Fruit fly (Drosophila melanogaster) whole organism, embryonic: ENCODE measurements around the gene CG44094.

Source experiments
- CG10654 ChIP-seq: fragments of 200-800 bp; sonication (Bioruptor generic); optimal IDR thresholded peaks from 2 replicates; lab custom pipeline; 2016; ENCODE audit warnings: missing biosample characterization, missing genetic modification characterization
- CG13424 ChIP-seq: fragments of 200-800 bp; sonication (Bioruptor generic); optimal IDR thresholded peaks from 2 replicates; lab custom pipeline; 2019; ENCODE audit warnings: missing biosample characterization, mild to moderate bottlenecking, missing genetic modification characterization, moderate library complexity
- CG13624 ChIP-seq: fragments of 200-800 bp; sonication (Bioruptor generic); optimal IDR thresholded peaks from 2 replicates; lab custom pipeline; 2016; ENCODE audit warnings: missing biosample characterization, missing genetic modification characterization
- CG14050 ChIP-seq: fragments of 200-800 bp; sonication (Bioruptor generic); IDR thresholded peaks from 3 replicates; pipeline ENCODE4 v1.3.6; 2022; ENCODE audit warnings: missing biosample characterization, missing genetic modification characterization
- CG17328 ChIP-seq: fragments of 200-800 bp; sonication (Bioruptor generic); IDR thresholded peaks from 2 replicates; pipeline ENCODE4 v1.3.6; 2022; ENCODE audit warnings: missing biosample characterization, missing genetic modification characterization
- CG17359 ChIP-seq: fragments of 200-800 bp; sonication (Bioruptor generic); optimal IDR thresholded peaks from 3 replicates; lab custom pipeline; 2018; ENCODE audit warnings: missing biosample characterization, mild to moderate bottlenecking, missing genetic modification characterization, moderate library complexity
- CG18011 ChIP-seq: fragments of 200-800 bp; sonication (Bioruptor generic); optimal IDR thresholded peaks from 2 replicates; lab custom pipeline; 2017; ENCODE audit warnings: missing biosample characterization, missing genetic modification characterization, mild to moderate bottlenecking, moderate library complexity, missing genotype
- CG3065 ChIP-seq: fragments of 200-800 bp; sonication (Bioruptor generic); optimal IDR thresholded peaks from 2 replicates; lab custom pipeline; 2016; ENCODE audit warnings: missing biosample characterization, missing genetic modification characterization
- CG32532 ChIP-seq: fragments of 200-800 bp; sonication (Bioruptor generic); IDR thresholded peaks from 2 replicates; pipeline ENCODE4 v1.3.6; 2022; ENCODE audit warnings: missing biosample characterization, missing genetic modification characterization
- CG33557 ChIP-seq: fragments of 200-800 bp; sonication (Bioruptor generic); optimal IDR thresholded peaks from 2 replicates; lab custom pipeline; 2019; ENCODE audit warnings: missing biosample characterization, mild to moderate bottlenecking, missing genetic modification characterization, moderate library complexity
- CG34376 ChIP-seq: fragments of 200-800 bp; sonication (Bioruptor generic); optimal IDR thresholded peaks from 2 replicates; lab custom pipeline; 2018; ENCODE audit warnings: missing biosample characterization, mild to moderate bottlenecking, missing genetic modification characterization
- CG4424 ChIP-seq: fragments of 200-800 bp; sonication (Bioruptor generic); optimal IDR thresholded peaks from 3 replicates; lab custom pipeline; 2016; ENCODE audit warnings: missing biosample characterization, missing genetic modification characterization
- CG4820 ChIP-seq: fragments of 200-800 bp; sonication (Bioruptor generic); optimal IDR thresholded peaks from 3 replicates; lab custom pipeline; 2016; ENCODE audit warnings: missing biosample characterization, missing genetic modification characterization
- CG6683 ChIP-seq: fragments of 200-800 bp; sonication (Bioruptor generic); optimal IDR thresholded peaks from 2 replicates; lab custom pipeline; 2017; ENCODE audit warnings: missing biosample characterization, mild to moderate bottlenecking, missing genetic modification characterization, missing genetic modification reagents
- CG6765 ChIP-seq: fragments of 200-800 bp; sonication (Bioruptor generic); optimal IDR thresholded peaks from 3 replicates; lab custom pipeline; 2017; ENCODE audit warnings: missing biosample characterization, mild to moderate bottlenecking, missing genetic modification characterization
- CG7372 ChIP-seq: fragments of 200-800 bp; sonication (Bioruptor generic); IDR thresholded peaks from 2 replicates; pipeline ENCODE4 v1.3.6; 2022; ENCODE audit warnings: missing biosample characterization, missing genetic modification characterization
- CG8089 ChIP-seq: fragments of 200-800 bp; sonication (Bioruptor generic); optimal IDR thresholded peaks from 3 replicates; lab custom pipeline; 2016; ENCODE audit warnings: missing biosample characterization, missing genetic modification characterization
- CoRest ChIP-seq: fragments of 200-800 bp; sonication (Bioruptor generic); optimal IDR thresholded peaks from 3 replicates; lab custom pipeline; 2018; ENCODE audit warnings: missing biosample characterization, mild to moderate bottlenecking, missing genetic modification characterization, moderate library complexity
- Hr51 ChIP-seq, 2 experiments: fragments of 200-800 bp; sonication (Bioruptor generic); optimal IDR thresholded peaks; 2 replicates in 1 of 2; 3 replicates in 1 of 2; lab custom pipeline; 2016 to 2018; ENCODE audit warnings: missing biosample characterization in 2 of 2, missing genetic modification characterization in 2 of 2, mild to moderate bottlenecking in 1 of 2, moderate library complexity in 1 of 2
- Jarid2 ChIP-seq: fragments of 200-800 bp; sonication (Bioruptor generic); optimal IDR thresholded peaks from 3 replicates; lab custom pipeline; 2017; ENCODE audit warnings: mild to moderate bottlenecking, missing biosample characterization, missing genetic modification reagents, missing genetic modification characterization
- Lhr ChIP-seq: fragments of 200-800 bp; sonication (Bioruptor generic); optimal IDR thresholded peaks from 3 replicates; lab custom pipeline; 2017; ENCODE audit warnings: mild to moderate bottlenecking, missing biosample characterization, missing genetic modification reagents, missing genetic modification characterization
- Mrtf ChIP-seq: fragments of 200-800 bp; sonication (Bioruptor generic); IDR thresholded peaks from 3 replicates; pipeline ENCODE4 v1.3.6; 2022; ENCODE audit warnings: missing biosample characterization, missing genetic modification characterization
- Neu2 ChIP-seq: fragments of 200-800 bp; sonication (Bioruptor generic); optimal IDR thresholded peaks from 3 replicates; lab custom pipeline; 2016; ENCODE audit warnings: missing biosample characterization, missing genetic modification characterization, borderline replicate concordance
- NfI ChIP-seq: fragments of 200-800 bp; sonication (Bioruptor generic); optimal IDR thresholded peaks from 3 replicates; lab custom pipeline; 2018; ENCODE audit warnings: missing biosample characterization, mild to moderate bottlenecking, missing genetic modification characterization, moderate library complexity
- Oaz ChIP-seq: fragments of 200-800 bp; sonication (Bioruptor generic); IDR thresholded peaks from 2 replicates; pipeline ENCODE4 v1.3.6; 2022; ENCODE audit warnings: missing biosample characterization, missing genetic modification characterization
- Ravus ChIP-seq: fragments of 200-800 bp; sonication (Bioruptor generic); IDR thresholded peaks from 2 replicates; pipeline ENCODE4 v1.3.6; 2022; ENCODE audit warnings: missing biosample characterization, missing genetic modification characterization
- Sox102F ChIP-seq: fragments of 200-800 bp; sonication (Bioruptor generic); optimal IDR thresholded peaks from 2 replicates; lab custom pipeline; 2018; ENCODE audit warnings: missing biosample characterization, mild to moderate bottlenecking, missing genetic modification characterization, moderate library complexity
- Ssrp ChIP-seq: fragments of 200-800 bp; sonication (Bioruptor generic); optimal IDR thresholded peaks from 2 replicates; lab custom pipeline; 2018; ENCODE audit warnings: missing biosample characterization, mild to moderate bottlenecking, missing genetic modification characterization, moderate library complexity
- Taf1 ChIP-seq: fragments of 200-800 bp; sonication (Bioruptor generic); IDR thresholded peaks from 2 replicates; pipeline ENCODE4 v1.3.6; 2022; ENCODE audit warnings: missing biosample characterization, missing genetic modification characterization
- amos ChIP-seq: fragments of 200-800 bp; sonication (Bioruptor generic); IDR thresholded peaks from 2 replicates; pipeline ENCODE4 v1.3.6; 2022; ENCODE audit warnings: missing biosample characterization, missing genetic modification characterization; ENCODE audit not compliant: partially characterized antibody
- ase ChIP-seq: fragments of 200-800 bp; sonication (Bioruptor generic); IDR thresholded peaks from 3 replicates; pipeline ENCODE4 v1.3.6; 2022; ENCODE audit warnings: missing biosample characterization, missing genetic modification characterization
- bab2 ChIP-seq: fragments of 200-800 bp; sonication (Bioruptor generic); optimal IDR thresholded peaks from 2 replicates; lab custom pipeline; 2016; ENCODE audit warnings: missing biosample characterization, missing genetic modification characterization
- dati ChIP-seq: fragments of 200-800 bp; sonication (Bioruptor generic); IDR thresholded peaks from 2 replicates; pipeline ENCODE4 v1.3.6; 2022; ENCODE audit warnings: missing biosample characterization, missing genetic modification characterization
- dmrt99B ChIP-seq: fragments of 200-800 bp; sonication (Bioruptor generic); optimal IDR thresholded peaks from 2 replicates; lab custom pipeline; 2018; ENCODE audit warnings: missing biosample characterization, mild to moderate bottlenecking, missing genetic modification characterization, moderate library complexity
- fd96Cb ChIP-seq: fragments of 200-800 bp; sonication (Bioruptor generic); optimal IDR thresholded peaks from 2 replicates; lab custom pipeline; 2018; ENCODE audit warnings: missing biosample characterization, mild to moderate bottlenecking, missing genetic modification characterization, moderate library complexity
- gt ChIP-seq: fragments of 200-800 bp; sonication (Bioruptor generic); IDR thresholded peaks from 2 replicates; pipeline ENCODE4 v1.3.6; 2022; ENCODE audit warnings: missing biosample characterization, missing genetic modification characterization
- klu ChIP-seq: fragments of 200-800 bp; sonication (Bioruptor generic); IDR thresholded peaks from 2 replicates; pipeline ENCODE4 v1.3.6; 2022; ENCODE audit warnings: missing biosample characterization, missing genetic modification characterization
- kni ChIP-seq: fragments of 200-800 bp; sonication (Bioruptor generic); optimal IDR thresholded peaks from 3 replicates; lab custom pipeline; 2017; ENCODE audit warnings: mild to moderate bottlenecking, missing biosample characterization, missing genetic modification reagents, missing genetic modification characterization
- org-1 ChIP-seq: fragments of 200-800 bp; sonication (Bioruptor generic); optimal IDR thresholded peaks from 2 replicates; lab custom pipeline; 2017; ENCODE audit warnings: missing biosample characterization, missing genetic modification characterization
- otp ChIP-seq: fragments of 200-800 bp; sonication (Bioruptor generic); IDR thresholded peaks from 3 replicates; pipeline ENCODE4, ENCODE4 v1.3.6; 2022; ENCODE audit warnings: missing biosample characterization, missing genetic modification characterization
- pnt ChIP-seq: fragments of 200-800 bp; sonication (Bioruptor generic); optimal IDR thresholded peaks from 3 replicates; lab custom pipeline; 2016; ENCODE audit warnings: missing biosample characterization, missing genetic modification characterization
- pzg ChIP-seq: fragments of 200-800 bp; sonication (Bioruptor generic); optimal IDR thresholded peaks from 3 replicates; lab custom pipeline; 2018; ENCODE audit warnings: missing biosample characterization, mild to moderate bottlenecking, missing genetic modification characterization, moderate library complexity
- scrt ChIP-seq: fragments of 200-800 bp; sonication (Bioruptor generic); optimal IDR thresholded peaks from 2 replicates; lab custom pipeline; 2018; ENCODE audit warnings: missing biosample characterization, mild to moderate bottlenecking, missing genetic modification characterization, moderate library complexity
- slbo ChIP-seq: fragments of 200-800 bp; sonication (Bioruptor generic); IDR thresholded peaks from 2 replicates; pipeline ENCODE4 v1.3.6; 2022; ENCODE audit warnings: missing biosample characterization, missing genetic modification characterization
- sqz ChIP-seq: fragments of 200-800 bp; sonication (Bioruptor generic); optimal IDR thresholded peaks from 3 replicates; lab custom pipeline; 2018; ENCODE audit warnings: missing biosample characterization, mild to moderate bottlenecking, missing genetic modification characterization
- tx ChIP-seq: fragments of 200-800 bp; sonication (Bioruptor generic); optimal IDR thresholded peaks from 2 replicates; lab custom pipeline; 2016; ENCODE audit warnings: missing biosample characterization, missing genetic modification characterization
- unpg ChIP-seq: fragments of 200-800 bp; sonication (Bioruptor generic); optimal IDR thresholded peaks from 3 replicates; lab custom pipeline; 2018; ENCODE audit warnings: missing biosample characterization, mild to moderate bottlenecking, missing genetic modification characterization, moderate library complexity
- yki ChIP-seq: fragments of >200 bp; optimal IDR thresholded peaks from 3 replicates; lab custom pipeline; 2018
- z ChIP-seq: fragments of 200-800 bp; sonication (Bioruptor generic); IDR thresholded peaks from 3 replicates; pipeline ENCODE4 v1.3.6; 2022; ENCODE audit warnings: missing biosample characterization, missing genetic modification characterization

The CG44094 gene

DNA sequence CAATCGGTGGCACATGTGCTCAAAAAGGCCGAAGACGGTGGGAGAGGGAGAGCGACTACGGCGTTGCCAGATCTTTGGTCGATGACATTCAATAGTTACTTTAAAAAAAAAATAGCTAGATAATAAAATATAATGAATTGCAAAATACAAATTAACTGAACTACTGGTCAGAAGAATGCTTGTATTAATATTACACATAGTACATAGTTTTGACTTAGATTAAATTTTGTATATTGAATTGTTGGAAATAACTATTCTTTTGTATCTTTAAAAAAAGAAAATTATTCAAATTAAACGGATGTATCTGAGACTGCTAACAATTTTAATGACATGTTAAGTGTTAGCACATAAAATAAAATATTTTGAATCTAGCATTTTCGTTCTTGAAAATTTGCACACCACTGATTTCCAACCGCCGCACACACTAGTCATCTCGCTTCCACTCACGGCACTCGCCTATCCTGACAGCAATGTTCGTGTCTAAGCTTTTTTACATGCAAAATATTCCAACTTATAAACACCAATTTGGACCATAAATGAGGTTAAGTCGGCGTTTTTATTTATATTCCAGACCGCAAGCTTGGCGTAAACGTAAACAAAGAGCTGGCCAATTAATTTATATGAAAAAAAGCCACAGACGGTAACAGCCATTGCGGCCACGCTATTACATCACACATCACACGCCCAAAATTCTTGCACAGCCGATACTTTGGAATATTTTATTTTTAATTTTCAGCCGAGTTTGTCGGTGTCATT, 1.3 kb downstream of the CG44094 start (continued):
- TF ChIP-seq unpg (GFP tag; lab: Kevin White, UChicago) (peak; percentile 62), Sox102F (GFP tag; lab: Kevin White, UChicago) (peak; percentile 77), Ravus (no peak), dati (GFP tag; lab: Robert Waterston, UW) (no peak), slbo (peak; percentile 84), fd96Cb (tag; lab: Kevin White, UChicago) (peak; percentile 76), CG17359 (tag; lab: Kevin White, UChicago) (peak; percentile 72), CG4424 (GFP tag; lab: Kevin White, UChicago) (peak; percentile 83), CG7372 (GFP tag; lab: Robert Waterston, UW) (0 out of 2 replicates have a peak, but pooled peaks have one; percentile 17), ase (GFP tag; lab: Robert Waterston, UW) (no peak), Taf1 (GFP tag; lab: Robert Waterston, UW) (peak; percentile 36; the same call in 1 of the 2 replicates), CG18011 (GFP tag; lab: Kevin White, UChicago) (peak; percentile 43), gt (GFP tag; lab: Robert Waterston, UW) (no peak), NfI (peak; percentile 58), z (GFP tag; lab: Robert Waterston, UW) (no peak), CG4820 (GFP tag; lab: Kevin White, UChicago) (peak; percentile 67), otp (0 out of 3 replicates have a peak, but pooled peaks have one; percentile 17), kni (peak; percentile 18), Oaz (GFP tag; lab: Robert Waterston, UW) (no peak), Lhr (GFP tag; lab: Kevin White, UChicago) (peak; percentile 18), CG14050 (peak; percentile 23; the same call in 1 of the 3 replicates), Jarid2 (no peak), CG34376 (GFP tag; lab: Kevin White, UChicago) (peak; percentile 18), pzg (GFP tag; lab: Kevin White, UChicago) (no peak), tx (GFP tag; lab: Kevin White, UChicago) (no peak), Hr51 (GFP tag; optimal IDR thresholded peaks at IDR 0.05; lab: Kevin White, UChicago) (peak; percentile 35 to 80), CoRest (tag; lab: Kevin White, UChicago) (peak; percentile 89), CG10654 (GFP tag; lab: Kevin White, UChicago) (peak; percentile 57), CG13424 (peak; percentile 85), amos (GFP tag; lab: Robert Waterston, UW) (no peak), CG8089 (GFP tag; lab: Kevin White, UChicago) (peak; percentile 49), Neu2 (GFP tag; lab: Kevin White, UChicago) (no peak), CG6765 (peak; percentile 63), pnt (peak; percentile 68), Ssrp (peak; percentile 69), CG17328 (no peak; the same call in 1 of the 2 replicates), CG32532 (peak; percentile 76), CG33557 (peak; percentile 43), dmrt99B (tag; lab: Kevin White, UChicago) (peak; percentile 78), klu (GFP tag; lab: Robert Waterston, UW) (peak; percentile 74), Mrtf (GFP tag; lab: Robert Waterston, UW) (peak; percentile 54; the same call in 1 of the 3 replicates), CG3065 (GFP tag; lab: Kevin White, UChicago) (peak; percentile 37), yki (lab: Kevin White, UChicago) (no peak), CG13624 (GFP tag; lab: Kevin White, UChicago) (peak; percentile 5), bab2 (GFP tag; lab: Kevin White, UChicago) (peak; percentile 59), scrt (GFP tag; lab: Kevin White, UChicago) (peak; percentile 67), sqz (GFP tag; lab: Kevin White, UChicago) (peak; percentile 71), org-1 (GFP tag; lab: Kevin White, UChicago) (peak; percentile 43), CG6683 (GFP tag; lab: Kevin White, UChicago) (peak; percentile 53)
